Fruit fly (Drosophila melanogaster) Kc167 (cell line): ENCODE measurements around the gene mnd.

ENCODE experiments used
- Myc ChIP-seq: fragments of >200 bp; optimal IDR thresholded peaks from 2 replicates; lab custom pipeline; 2017; ENCODE audit warnings: missing external identifiers
- Sin3A ChIP-seq: fragments of >200 bp; optimal IDR thresholded peaks from 2 replicates; lab custom pipeline; 2018; ENCODE audit warnings: missing external identifiers
- h ChIP-seq: fragments of >200 bp; optimal IDR thresholded peaks from 3 replicates; lab custom pipeline; 2018; ENCODE audit warnings: missing external identifiers
- insv ChIP-seq: fragments of >200 bp; optimal IDR thresholded peaks from 3 replicates; lab custom pipeline; 2018; ENCODE audit warnings: missing external identifiers
- psq ChIP-seq: fragments of >200 bp; optimal IDR thresholded peaks from 2 replicates; lab custom pipeline; 2017; ENCODE audit warnings: missing external identifiers
- ttk ChIP-seq: sonication (Bioruptor generic); optimal IDR thresholded peaks from 2 replicates; lab custom pipeline; 2017; ENCODE audit warnings: missing external identifiers

The mnd gene

dm6 chr3L:14974952-14975351, 9.9 kb upstream of the mnd start:
- TF ChIP-seq Myc (lab: Kevin White, UChicago) (no peak), insv (lab: Kevin White, UChicago) (no peak), h (lab: Kevin White, UChicago) (no peak)

dm6 chr3L:14976026-14976425, 8.9 kb upstream of the mnd start:
- TF ChIP-seq insv (lab: Kevin White, UChicago) (no peak), Sin3A (lab: Kevin White, UChicago) (no peak), h (lab: Kevin White, UChicago) (no peak), psq (no peak)

dm6 chr3L:14977536-14978495, 7.1 kb upstream of the mnd start:
- no peak for TF ChIP-seq ttk (lab: Kevin White, UChicago)
- no peak for TF ChIP-seq insv (lab: Kevin White, UChicago)
- TF ChIP-seq Myc (lab: Kevin White, UChicago): no peak
- TF ChIP-seq h (lab: Kevin White, UChicago): no peak
- TF ChIP-seq psq: no peak
- no peak for TF ChIP-seq Sin3A (lab: Kevin White, UChicago)

- TF ChIP-seq ttk (lab: Kevin White, UChicago) (no peak), Sin3A (lab: Kevin White, UChicago) (no peak), Myc (lab: Kevin White, UChicago) (no peak), psq (no peak), h (lab: Kevin White, UChicago) (no peak), insv (lab: Kevin White, UChicago) (no peak)
These were observed 6.4 kb upstream of the mnd start for dm6 chr3L:14978496-14978894.

dm6 chr3L:14979332-14979731, 5.6 kb upstream of the mnd start, which contains the start of gene CG3349:
CG3349 (plus strand) TSS chr3L:14979620.
- TF ChIP-seq Sin3A (lab: Kevin White, UChicago): no peak
- TF ChIP-seq h (lab: Kevin White, UChicago): no peak
- no peak for TF ChIP-seq ttk (lab: Kevin White, UChicago)
- TF ChIP-seq psq: no peak
- no peak for TF ChIP-seq Myc (lab: Kevin White, UChicago)
- TF ChIP-seq insv (lab: Kevin White, UChicago): no peak

- TF ChIP-seq Myc (lab: Kevin White, UChicago) (no peak), ttk (lab: Kevin White, UChicago) (no peak), h (lab: Kevin White, UChicago) (no peak), psq (no peak), Sin3A (lab: Kevin White, UChicago) (no peak), insv (lab: Kevin White, UChicago) (no peak)
These were observed 4.9 kb upstream of the mnd start for dm6 chr3L:14980038-14980437.

- TF ChIP-seq Sin3A (lab: Kevin White, UChicago) (no peak), h (lab: Kevin White, UChicago) (no peak), psq (no peak)
These were observed 2.2 kb upstream of the mnd start, which contains the start of gene CG5114 for dm6 chr3L:14982675-14983084. CG5114 (plus strand) TSS chr3L:14982835.

dm6 chr3L:14986340-14986916, 1.5 kb downstream of the mnd start:
- TF ChIP-seq h (lab: Kevin White, UChicago) (no peak), Sin3A (lab: Kevin White, UChicago) (no peak), ttk (lab: Kevin White, UChicago) (no peak), Myc (lab: Kevin White, UChicago) (no peak), psq (no peak)

- TF ChIP-seq h (lab: Kevin White, UChicago): no peak
- TF ChIP-seq ttk (lab: Kevin White, UChicago): no peak
- TF ChIP-seq insv (lab: Kevin White, UChicago): no peak
- no peak for TF ChIP-seq Myc (lab: Kevin White, UChicago)
- no peak for TF ChIP-seq psq
- TF ChIP-seq Sin3A (lab: Kevin White, UChicago): no peak
These were observed 2.3 kb downstream of the mnd start for dm6 chr3L:14986984-14987896.

dm6 chr3L:14988231-14988630, 3.3 kb downstream of the mnd start:
- TF ChIP-seq Myc (lab: Kevin White, UChicago) (no peak), psq (no peak), insv (lab: Kevin White, UChicago) (no peak), ttk (lab: Kevin White, UChicago) (no peak), h (lab: Kevin White, UChicago) (no peak), Sin3A (lab: Kevin White, UChicago) (no peak)

- TF ChIP-seq psq: no peak
- TF ChIP-seq insv (lab: Kevin White, UChicago): no peak
- no peak for TF ChIP-seq Sin3A (lab: Kevin White, UChicago)
- no peak for TF ChIP-seq Myc (lab: Kevin White, UChicago)
- TF ChIP-seq ttk (lab: Kevin White, UChicago): no peak
- no peak for TF ChIP-seq h (lab: Kevin White, UChicago)
These were observed 5.0 kb downstream of the mnd start for dm6 chr3L:14989879-14990278.
